Worm (Caenorhabditis elegans): ENCODE data around the gene srw-17.
"Not testable (repeated sequence)": the region's sequence is repeated elsewhere in the genome, so short reads cannot be mapped to it uniquely, and the experiment has no call there.

Gene srw-17

ce11 chrV:15250304-15250703 is 26.5 kb downstream of the srw-17 start, which contains the start of gene srd-28:
Gene srd-28 (plus strand): TSS chrV:15250604.
- not testable (repeated sequence) for TF ChIP-seq K02D7.2, fax-1, ceh-24 (tag; optimal IDR thresholded peaks at IDR 0.05)

- TF ChIP-seq fax-1 (tag; optimal IDR thresholded peaks at IDR 0.05) (no peak), T23F11.4 (GFP tag; optimal IDR thresholded peaks at IDR 0.05) (no peak), npax-4 (tag; optimal IDR thresholded peaks at IDR 0.05) (no peak), pqm-1 (tag; optimal IDR thresholded peaks at IDR 0.05) (no peak), ets-4 (tag; optimal IDR thresholded peaks at IDR 0.05) (no peak), unc-55 (GFP tag; optimal IDR thresholded peaks at IDR 0.05) (no peak), madf-2 (tag; optimal IDR thresholded peaks at IDR 0.05) (no peak), ttx-3 (tag; optimal IDR thresholded peaks at IDR 0.05) (no peak), ceh-6 (GFP tag; optimal IDR thresholded peaks at IDR 0.05) (no peak), ceh-9 (tag; optimal IDR thresholded peaks at IDR 0.05) (no peak), nhr-11 (tag; optimal IDR thresholded peaks at IDR 0.05) (no peak)
These were observed 32.4 kb downstream of the srw-17 start, which contains the start of gene kin-30 for ce11 chrV:15244456-15244855. Gene kin-30 (plus strand): TSS chrV:15244756.

- no peak for TF ChIP-seq npax-4 (tag; optimal IDR thresholded peaks at IDR 0.05)
- TF ChIP-seq ceh-30 (tag; optimal IDR thresholded peaks at IDR 0.05) = no peak
- TF ChIP-seq hlh-6 (tag; optimal IDR thresholded peaks at IDR 0.05) = no peak
- TF ChIP-seq fax-1 (tag; optimal IDR thresholded peaks at IDR 0.05) = no peak
- TF ChIP-seq elt-2 (tag; optimal IDR thresholded peaks at IDR 0.05) = no peak
- TF ChIP-seq syd-9 (tag; optimal IDR thresholded peaks at IDR 0.05) = no peak
- no peak for TF ChIP-seq madf-2 (tag; optimal IDR thresholded peaks at IDR 0.05)
- TF ChIP-seq lim-6 (tag; optimal IDR thresholded peaks at IDR 0.05) = no peak
- TF ChIP-seq ceh-2 (tag; optimal IDR thresholded peaks at IDR 0.05) = no peak
- TF ChIP-seq ceh-31 (tag; optimal IDR thresholded peaks at IDR 0.05) = no peak
- TF ChIP-seq pqm-1 (tag; optimal IDR thresholded peaks at IDR 0.05) = no peak
- no peak for TF ChIP-seq sox-2 (GFP tag; IDR thresholded peaks at IDR 0.05)
- TF ChIP-seq Y22D7AL.16 (tag; optimal IDR thresholded peaks at IDR 0.05) = no peak
- TF ChIP-seq ttx-3 (tag; optimal IDR thresholded peaks at IDR 0.05) = no peak
- no peak for TF ChIP-seq mec-3 (tag; optimal IDR thresholded peaks at IDR 0.05; ENCODE audit: borderline replicate concordance)
- TF ChIP-seq unc-3 (GFP tag; conservative IDR thresholded peaks at IDR 0.05) = no peak
- no peak for TF ChIP-seq unc-3 (tag; optimal IDR thresholded peaks at IDR 0.05)
- TF ChIP-seq dmd-4 (tag; optimal IDR thresholded peaks at IDR 0.05; ENCODE audit: borderline replicate concordance) = no peak
- TF ChIP-seq ets-4 (tag; optimal IDR thresholded peaks at IDR 0.05) = no peak
- no peak for TF ChIP-seq ceh-48 (tag; optimal IDR thresholded peaks at IDR 0.05)
These were observed 35.6 kb downstream of the srw-17 start, which contains the start of gene chil-12 for ce11 chrV:15241259-15241658. Gene chil-12 (plus strand): TSS chrV:15241559.

ce11 chrV:15240215-15240614 is 36.6 kb downstream of the srw-17 start, which contains the start of gene srw-11:
Gene srw-11 (minus strand): TSS chrV:15240315.
- TF ChIP-seq ceh-24 (tag; optimal IDR thresholded peaks at IDR 0.05) (no peak), ahr-1 (tag; optimal IDR thresholded peaks at IDR 0.05) (no peak), unc-3 (GFP tag; conservative IDR thresholded peaks at IDR 0.05) (no peak), unc-3 (tag; optimal IDR thresholded peaks at IDR 0.05) (no peak), fkh-10 (GFP tag; optimal IDR thresholded peaks at IDR 0.05) (no peak)

- TF ChIP-seq pha-4 (tag; optimal IDR thresholded peaks at IDR 0.05) (no peak), C38D4.7 (GFP tag; optimal IDR thresholded peaks at IDR 0.05) (no peak), unc-55 (GFP tag; optimal IDR thresholded peaks at IDR 0.05) (no peak), ceh-9 (tag; optimal IDR thresholded peaks at IDR 0.05) (no peak), sox-2 (GFP tag; IDR thresholded peaks at IDR 0.05) (no peak), ceh-45 (GFP tag; IDR thresholded peaks at IDR 0.05) (no peak), ceh-18 (tag; optimal IDR thresholded peaks at IDR 0.05) (no peak), fkh-6 (tag; optimal IDR thresholded peaks at IDR 0.05) (no peak), lin-11 (tag; optimal IDR thresholded peaks at IDR 0.05) (no peak), unc-42 (tag; optimal IDR thresholded peaks at IDR 0.05) (no peak), mec-3 (tag; optimal IDR thresholded peaks at IDR 0.05; ENCODE audit: borderline replicate concordance) (no peak), ztf-16 (tag; optimal IDR thresholded peaks at IDR 0.05) (no peak), K09A11.1 (tag; optimal IDR thresholded peaks at IDR 0.05; ENCODE audit: insufficient read depth) (no peak)
These were observed 38.3 kb downstream of the srw-17 start, which contains the start of gene srw-12 for ce11 chrV:15238552-15238951. Gene srw-12 (minus strand): TSS chrV:15238652.

Measured in whole organism, late embryonic.